Fruit fly (Drosophila melanogaster): ENCODE data around the gene Rpp30.

- TF ChIP-seq tj (GFP tag; optimal IDR thresholded peaks at IDR 0.05) (peak; percentile 25), CG12768 (GFP tag; optimal IDR thresholded peaks at IDR 0.05) (peak; percentile 28), cic (GFP tag; optimal IDR thresholded peaks at IDR 0.05) (peak; percentile 32)
These were observed 2.9 kb downstream of the Rpp30 start for dm6 chr2L:249048-249825.
